Fruit fly (Drosophila melanogaster) whole organism, prepupa: ENCODE data around the gene CG14691.

Source experiments
- Blimp-1 ChIP-seq: fragments of 200-800 bp; sonication (Bioruptor generic); optimal IDR thresholded peaks from 3 replicates; lab custom pipeline; 2017; ENCODE audit warnings: missing biosample characterization, missing genetic modification characterization, mild to moderate bottlenecking, moderate library complexity, missing genetic modification reagents
- CG10631 ChIP-seq: fragments of 200-800 bp; sonication (Bioruptor generic); optimal IDR thresholded peaks from 2 replicates; lab custom pipeline; 2016; ENCODE audit warnings: missing biosample characterization, missing genetic modification characterization
- CG1621 ChIP-seq: fragments of 200-800 bp; sonication (Bioruptor generic); optimal IDR thresholded peaks from 3 replicates; lab custom pipeline; 2018; ENCODE audit warnings: missing biosample characterization, mild to moderate bottlenecking, missing genetic modification characterization
- CG32006 ChIP-seq: fragments of 200-800 bp; sonication (Bioruptor generic); optimal IDR thresholded peaks from 3 replicates; lab custom pipeline; 2017; ENCODE audit warnings: missing biosample characterization, mild to moderate bottlenecking, missing genetic modification characterization
- CG34406 ChIP-seq: fragments of 200-800 bp; sonication (Bioruptor generic); optimal IDR thresholded peaks from 3 replicates; lab custom pipeline; 2016; ENCODE audit warnings: missing biosample characterization, missing genetic modification characterization
- CG6163 ChIP-seq: fragments of 200-800 bp; sonication (Bioruptor generic); IDR thresholded peaks from 3 replicates; pipeline ENCODE4 v1.3.6; 2022; ENCODE audit warnings: missing biosample characterization, missing genetic modification characterization
- CG6276 ChIP-seq: fragments of 200-800 bp; sonication (Bioruptor generic); optimal IDR thresholded peaks from 2 replicates; lab custom pipeline; 2017; ENCODE audit warnings: missing biosample characterization, mild to moderate bottlenecking, missing genetic modification characterization
- CG6808 ChIP-seq: fragments of 200-800 bp; sonication (Bioruptor generic); optimal IDR thresholded peaks from 3 replicates; lab custom pipeline; 2017; ENCODE audit warnings: missing biosample characterization, missing genetic modification characterization, mild to moderate bottlenecking, moderate library complexity, missing genetic modification reagents
- CG7368 ChIP-seq: fragments of 200-800 bp; sonication (Bioruptor generic); optimal IDR thresholded peaks from 3 replicates; lab custom pipeline; 2016; ENCODE audit warnings: missing biosample characterization, missing genetic modification characterization
- CG8632 ChIP-seq: fragments of 200-800 bp; sonication (Bioruptor generic); optimal IDR thresholded peaks from 3 replicates; lab custom pipeline; 2016; ENCODE audit warnings: missing biosample characterization, missing genetic modification characterization
- Eip75B ChIP-seq: fragments of 200-800 bp; sonication (Bioruptor generic); optimal IDR thresholded peaks from 3 replicates; lab custom pipeline; 2016; ENCODE audit warnings: missing biosample characterization, missing genetic modification characterization
- Ets21C ChIP-seq: fragments of 200-800 bp; sonication (Bioruptor generic); optimal IDR thresholded peaks from 3 replicates; lab custom pipeline; 2016; ENCODE audit warnings: missing biosample characterization, missing genetic modification characterization
- Hr4 ChIP-seq: fragments of 200-800 bp; sonication (Bioruptor generic); optimal IDR thresholded peaks from 3 replicates; lab custom pipeline; 2016; ENCODE audit warnings: missing biosample characterization, missing genetic modification characterization
- Lpt ChIP-seq: fragments of 200-800 bp; sonication (Bioruptor generic); optimal IDR thresholded peaks from 3 replicates; lab custom pipeline; 2016; ENCODE audit warnings: missing biosample characterization, missing genetic modification characterization
- Smox ChIP-seq: fragments of 200-800 bp; sonication (Bioruptor generic); optimal IDR thresholded peaks from 3 replicates; lab custom pipeline; 2016; ENCODE audit warnings: missing biosample characterization, missing genetic modification characterization
- Sox102F ChIP-seq: fragments of 200-800 bp; sonication (Bioruptor generic); optimal IDR thresholded peaks from 2 replicates; lab custom pipeline; 2016; ENCODE audit warnings: missing biosample characterization, mild to moderate bottlenecking, missing genetic modification characterization
- Sox14 ChIP-seq: fragments of 200-800 bp; sonication (Bioruptor generic); optimal IDR thresholded peaks from 3 replicates; lab custom pipeline; 2016; ENCODE audit warnings: missing biosample characterization, missing genetic modification characterization
- achi ChIP-seq: fragments of 200-800 bp; sonication (Bioruptor generic); optimal IDR thresholded peaks from 3 replicates; lab custom pipeline; 2016; ENCODE audit warnings: missing biosample characterization, missing genetic modification characterization
- acj6 ChIP-seq: fragments of 200-800 bp; sonication (Bioruptor generic); optimal IDR thresholded peaks from 3 replicates; lab custom pipeline; 2016; ENCODE audit warnings: missing biosample characterization, missing genetic modification characterization
- cyc ChIP-seq: fragments of 200-800 bp; sonication (Bioruptor generic); optimal IDR thresholded peaks from 3 replicates; lab custom pipeline; 2016; ENCODE audit warnings: missing biosample characterization, missing genetic modification characterization
- dsx ChIP-seq: fragments of 200-800 bp; optimal IDR thresholded peaks from 3 replicates; lab custom pipeline; 2019; ENCODE audit warnings: missing biosample characterization, mild to moderate bottlenecking, missing genetic modification characterization, moderate library complexity; ENCODE audit not compliant: poor library complexity, severe bottlenecking
- eg ChIP-seq: fragments of 200-800 bp; sonication (Bioruptor generic); IDR thresholded peaks from 3 replicates; pipeline ENCODE4 v1.3.6; 2022; ENCODE audit warnings: missing biosample characterization, missing genetic modification characterization
- esn ChIP-seq: fragments of 200-800 bp; sonication (Bioruptor generic); optimal IDR thresholded peaks from 2 replicates; lab custom pipeline; 2016; ENCODE audit warnings: missing biosample characterization, mild to moderate bottlenecking, missing genetic modification characterization, moderate library complexity
- fd59A ChIP-seq: fragments of 200-800 bp; sonication (Bioruptor generic); optimal IDR thresholded peaks from 2 replicates; lab custom pipeline; 2017; ENCODE audit warnings: missing biosample characterization, mild to moderate bottlenecking, missing genetic modification characterization, missing genetic modification reagents
- lz ChIP-seq: fragments of 200-800 bp; sonication (Bioruptor generic); optimal IDR thresholded peaks from 3 replicates; lab custom pipeline; 2016; ENCODE audit warnings: missing biosample characterization, missing genetic modification characterization
- net ChIP-seq: fragments of 200-800 bp; sonication (Bioruptor generic); optimal IDR thresholded peaks from 3 replicates; lab custom pipeline; 2016; ENCODE audit warnings: missing biosample characterization, missing genetic modification characterization
- spab ChIP-seq: fragments of 200-800 bp; sonication (Bioruptor generic); optimal IDR thresholded peaks from 2 replicates; lab custom pipeline; 2017; ENCODE audit warnings: missing biosample characterization, mild to moderate bottlenecking, missing genetic modification characterization, missing genetic modification reagents
- svp ChIP-seq: fragments of 200-800 bp; sonication (Bioruptor generic); peaks from one replicate; lab custom pipeline; 2016; ENCODE audit warnings: missing biosample characterization, missing genetic modification characterization
- vri ChIP-seq: fragments of 200-800 bp; sonication (Bioruptor generic); optimal IDR thresholded peaks from 3 replicates; lab custom pipeline; 2016; ENCODE audit warnings: missing biosample characterization, mild to moderate bottlenecking, missing genetic modification characterization

CG14691 gene

dm6 chr3R:10714498-10714897 lies 40.9 kb downstream of the CG14691 start, which contains the start of gene CG4073:
CG4073 (plus strand) TSS chr3R:10714798.
- no peak for TF ChIP-seq CG1621 (tag; lab: Kevin White, UChicago)
- no peak for TF ChIP-seq Sox102F (GFP tag; lab: Kevin White, UChicago)

- TF ChIP-seq Smox (GFP tag; lab: Kevin White, UChicago) (no peak), esn (no peak), CG8632 (GFP tag; lab: Kevin White, UChicago) (no peak), CG34406 (GFP tag; lab: Kevin White, UChicago) (no peak), dsx (no peak), CG6808 (GFP tag; lab: Kevin White, UChicago) (no peak), acj6 (GFP tag; lab: Kevin White, UChicago) (no peak), svp (GFP tag; lab: Kevin White, UChicago) (no peak), achi (GFP tag; lab: Kevin White, UChicago) (no peak), CG6276 (GFP tag; lab: Kevin White, UChicago) (no peak), spab (GFP tag; lab: Kevin White, UChicago) (no peak), Ets21C (GFP tag; lab: Kevin White, UChicago) (no peak), Eip75B (GFP tag; lab: Kevin White, UChicago) (no peak)
Observed at dm6 chr3R:10711148-10711547, 44.3 kb downstream of the CG14691 start, which contains the start of gene CG14689. CG14689 (minus strand) TSS chr3R:10711248.

dm6 chr3R:10709264-10709663 lies 46.2 kb downstream of the CG14691 start, which contains the start of gene CG31373:
CG31373 (minus strand) TSS chr3R:10709364.
- TF ChIP-seq spab (GFP tag; lab: Kevin White, UChicago) (no peak), CG10631 (GFP tag; lab: Kevin White, UChicago) (no peak), CG7368 (GFP tag; lab: Kevin White, UChicago) (no peak), vri (GFP tag; lab: Kevin White, UChicago) (no peak)

dm6 chr3R:10708169-10708568 lies 47.3 kb downstream of the CG14691 start, which contains the start of gene CG31278:
CG31278 (minus strand) TSS chr3R:10708340.
- TF ChIP-seq CG32006 (GFP tag; lab: Kevin White, UChicago) (no peak), cyc (GFP tag; lab: Kevin White, UChicago) (no peak), Hr4 (GFP tag; lab: Kevin White, UChicago) (no peak), eg (GFP tag; lab: Robert Waterston, UW) (no peak), fd59A (GFP tag; lab: Kevin White, UChicago) (no peak), vri (GFP tag; lab: Kevin White, UChicago) (no peak), CG34406 (GFP tag; lab: Kevin White, UChicago) (no peak), esn (no peak), spab (GFP tag; lab: Kevin White, UChicago) (no peak), lz (GFP tag; lab: Kevin White, UChicago) (no peak), Lpt (GFP tag; lab: Kevin White, UChicago) (no peak), Blimp-1 (GFP tag; lab: Kevin White, UChicago) (no peak), CG8632 (GFP tag; lab: Kevin White, UChicago) (no peak), Sox14 (GFP tag; lab: Kevin White, UChicago) (no peak), svp (GFP tag; lab: Kevin White, UChicago) (no peak), net (GFP tag; lab: Kevin White, UChicago) (no peak), dsx (no peak), CG6163 (GFP tag; lab: Robert Waterston, UW) (no peak)

- TF ChIP-seq CG10631 (GFP tag; lab: Kevin White, UChicago) (no peak), svp (GFP tag; lab: Kevin White, UChicago) (peak; percentile 57)
- TF ChIP-seq, all 60 proteins: peak for 1
Observed at dm6 chr3R:10706763-10707162, 48.7 kb downstream of the CG14691 start, which contains the start of the genes CG31467 and CG14684. CG31467 (minus strand) TSS chr3R:10706863. CG14684 (plus strand) TSS chr3R:10706974.

dm6 chr3R:10704975-10705374 lies 50.5 kb downstream of the CG14691 start, which contains the start of gene CG31391:
CG31391 (minus strand) TSS chr3R:10705075.
- TF ChIP-seq dsx, result no peak
- TF ChIP-seq svp (GFP tag; lab: Kevin White, UChicago), result peak; percentile 8
- TF ChIP-seq Sox14 (GFP tag; lab: Kevin White, UChicago), result no peak
